Fruit fly (Drosophila melanogaster): Measurements from ENCODE around the gene Rh4.

- no peak for TF ChIP-seq sv (GFP tag; optimal IDR thresholded peaks at IDR 0.05)
- no peak for TF ChIP-seq dl (GFP tag; optimal IDR thresholded peaks at IDR 0.05; ENCODE audit: insufficient read depth in 1 of 2, partially characterized antibody in 2 of 2)
- no peak for TF ChIP-seq tai (GFP tag; optimal IDR thresholded peaks at IDR 0.05)
- TF ChIP-seq h (GFP tag; optimal IDR thresholded peaks at IDR 0.05): peak; percentile 18
- TF ChIP-seq dsf (GFP tag; optimal IDR thresholded peaks at IDR 0.05; ENCODE audit: borderline replicate concordance): no peak
- no peak for TF ChIP-seq HLH106 (tag; optimal IDR thresholded peaks at IDR 0.05)
- TF ChIP-seq Rel (GFP tag; optimal IDR thresholded peaks at IDR 0.05): no peak
- peak; percentile 9 for TF ChIP-seq Rel (tag; optimal IDR thresholded peaks at IDR 0.05)
- TF ChIP-seq Sp1 (GFP tag; optimal IDR thresholded peaks at IDR 0.05): peak; percentile 27
- peak; percentile 10 for TF ChIP-seq Hnf4 (GFP tag; optimal IDR thresholded peaks at IDR 0.05)
- no peak for TF ChIP-seq lola (GFP tag; optimal IDR thresholded peaks at IDR 0.05)
- TF ChIP-seq Mio (GFP tag; optimal IDR thresholded peaks at IDR 0.05): no peak
- no peak for TF ChIP-seq dmrt93B (GFP tag; optimal IDR thresholded peaks at IDR 0.05)
- TF ChIP-seq psq (GFP tag; optimal IDR thresholded peaks at IDR 0.05): no peak
- TF ChIP-seq pan (optimal IDR thresholded peaks at IDR 0.05): no peak
These were observed 24.0 kb upstream of the Rh4 start for dm6 chr3L:16886179-16886930.

Measured in whole organism, wandering third instar larva.